Worm (Caenorhabditis elegans) whole organism, L3 larva: ENCODE measurements around the gene clec-136.

ENCODE experiments used
- R02D3.7 ChIP-seq: fragments of 150-350 bp; optimal IDR thresholded peaks from 2 replicates; lab custom pipeline; 2014; ENCODE audit warnings: missing biosample characterization, missing genetic modification characterization
- egl-5 ChIP-seq: fragments of 150-350 bp; optimal IDR thresholded peaks from 2 replicates; lab custom pipeline; 2017; ENCODE audit warnings: missing biosample characterization, missing genetic modification reagents, missing genetic modification characterization, inconsistent platforms
- mdl-1 ChIP-seq: fragments of 150-350 bp; optimal IDR thresholded peaks from 2 replicates; lab custom pipeline; 2014; ENCODE audit warnings: missing biosample characterization, missing genetic modification characterization
- nhr-12 ChIP-seq: fragments of 150-350 bp; optimal IDR thresholded peaks from 2 replicates; lab custom pipeline; 2014; ENCODE audit warnings: missing biosample characterization, missing genetic modification characterization
- nhr-23 ChIP-seq: fragments of 150-350 bp; optimal IDR thresholded peaks from 2 replicates; lab custom pipeline; 2014; ENCODE audit warnings: missing biosample characterization, missing genetic modification reagents, missing genetic modification characterization
- unc-39 ChIP-seq: sonication (generic microtip); optimal IDR thresholded peaks from 4 replicates; lab custom pipeline; 2017; ENCODE audit warnings: missing biosample characterization, missing genetic modification characterization
- unc-62 ChIP-seq: fragments of 150-350 bp; sonication (generic microtip); optimal IDR thresholded peaks from 4 replicates; lab custom pipeline; 2014; ENCODE audit warnings: missing biosample characterization, missing genetic modification reagents, missing genetic modification characterization
- ztf-11 ChIP-seq: fragments of 150-350 bp; optimal IDR thresholded peaks from 2 replicates; lab custom pipeline; 2014; ENCODE audit warnings: missing biosample characterization, missing genetic modification characterization
- ztf-4 ChIP-seq: fragments of 150-350 bp; optimal IDR thresholded peaks from 2 replicates; lab custom pipeline; 2014; ENCODE audit warnings: missing biosample characterization, missing genetic modification characterization

DNA sequence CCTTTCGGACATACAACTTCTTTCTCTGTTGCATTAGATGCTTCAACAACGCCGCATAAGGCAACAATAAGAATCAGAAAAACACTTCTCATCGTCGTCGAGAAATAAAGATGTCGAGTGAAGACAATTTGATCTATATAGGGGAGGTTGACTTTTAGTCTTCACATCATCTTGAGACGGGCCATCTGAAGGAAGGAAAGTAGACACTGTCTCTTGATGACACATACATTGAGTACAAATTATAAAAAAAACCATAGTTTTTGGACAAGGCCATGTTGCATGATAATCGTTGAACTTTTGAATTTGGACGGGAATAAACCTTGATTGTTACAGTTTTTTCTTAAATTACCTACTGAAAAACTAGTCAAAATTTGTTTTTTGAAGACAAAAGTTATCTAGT is 5.3 kb upstream of the clec-136 start, which contains the start of gene clec-139:
- TF ChIP-seq egl-5 (tag; lab: Kevin White, UChicago) (no peak), nhr-12 (no peak), nhr-23 (tag; lab: Kevin White, UChicago) (no peak), R02D3.7 (no peak), ztf-4 (no peak), ztf-11 (no peak), mdl-1 (no peak), unc-62 (GFP tag; lab: Kevin White, UChicago) (no peak), unc-39 (tag; lab: Kevin White, UChicago) (no peak)
